Worm (Caenorhabditis elegans): ENCODE results near the gene nep-5.

Gene nep-5

DNA sequence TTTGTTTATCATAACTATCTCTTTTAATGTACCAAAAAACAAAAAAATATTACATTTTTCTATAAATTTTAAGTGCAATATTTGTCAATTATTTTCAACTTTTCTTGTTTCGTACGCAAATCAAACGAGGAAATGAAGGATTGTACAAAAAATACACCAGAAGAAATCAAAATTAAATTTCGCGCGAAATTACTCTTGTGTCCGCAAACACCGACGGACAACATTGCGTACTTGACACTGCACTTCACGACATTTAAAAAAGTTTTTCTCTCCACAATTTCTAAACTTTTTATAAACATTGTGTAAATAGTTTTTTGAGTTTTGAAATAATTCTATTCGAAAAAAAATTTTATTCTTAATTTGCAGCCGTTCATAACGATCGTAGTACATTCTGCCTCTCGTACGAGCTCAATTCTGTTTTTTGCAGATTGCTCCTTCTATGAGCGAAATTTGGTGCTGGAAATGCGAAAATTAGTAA, 14.0 kb upstream of the nep-5 start, which contains the start of gene mrps-16:
mrps-16 (plus strand) TSS at position 428 of the 478 bp plus-strand sequence.
- TF ChIP-seq W03F9.2 (tag; optimal IDR thresholded peaks at IDR 0.05) (peak; percentile 58), dao-5 (tag; optimal IDR thresholded peaks at IDR 0.05) (no peak), him-1 (tag; optimal IDR thresholded peaks at IDR 0.05) (no peak)

- TF ChIP-seq him-1 (tag; optimal IDR thresholded peaks at IDR 0.05): no peak
- TF ChIP-seq dao-5 (tag; optimal IDR thresholded peaks at IDR 0.05): no peak
- TF ChIP-seq W03F9.2 (tag; optimal IDR thresholded peaks at IDR 0.05): no peak
These were observed 13.0 kb upstream of the nep-5 start, which contains the start of gene ilcr-2 for ce11 chrII:5474946-5475345. TSS of gene ilcr-2 (plus strand) at chrII:5475246.

ce11 chrII:5478318-5478717, 9.6 kb upstream of the nep-5 start, which contains the start of gene F56D1.1:
TSS of gene F56D1.1 (plus strand) at chrII:5478618.
- TF ChIP-seq W03F9.2 (tag; optimal IDR thresholded peaks at IDR 0.05) (no peak), dao-5 (tag; optimal IDR thresholded peaks at IDR 0.05) (no peak), him-1 (tag; optimal IDR thresholded peaks at IDR 0.05) (no peak)

DNA sequence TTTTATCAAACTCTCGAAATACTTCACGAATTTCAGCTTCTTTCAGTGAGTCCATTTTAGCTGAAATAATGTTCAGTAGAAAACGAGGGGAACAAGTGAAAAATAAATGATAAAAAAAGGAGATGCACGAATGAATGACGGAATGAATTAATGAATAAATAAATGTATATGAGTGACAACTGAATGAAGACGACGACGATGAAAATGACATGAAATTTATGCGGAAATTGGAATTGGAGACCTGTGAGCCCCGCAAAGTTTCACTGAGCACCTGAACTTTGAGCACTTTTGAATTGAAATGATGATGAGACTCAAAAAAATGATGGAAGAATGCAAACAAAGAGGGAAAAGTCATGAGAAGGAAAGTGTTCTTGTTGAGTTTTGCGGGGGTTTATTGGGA, 6.0 kb upstream of the nep-5 start, which contains the start of gene cal-8:
cal-8 (minus strand) TSS at position 60 of the 400 bp plus-strand sequence.
- no peak for TF ChIP-seq dao-5 (tag; optimal IDR thresholded peaks at IDR 0.05)
- no peak for TF ChIP-seq W03F9.2 (tag; optimal IDR thresholded peaks at IDR 0.05)
- no peak for TF ChIP-seq him-1 (tag; optimal IDR thresholded peaks at IDR 0.05)

DNA sequence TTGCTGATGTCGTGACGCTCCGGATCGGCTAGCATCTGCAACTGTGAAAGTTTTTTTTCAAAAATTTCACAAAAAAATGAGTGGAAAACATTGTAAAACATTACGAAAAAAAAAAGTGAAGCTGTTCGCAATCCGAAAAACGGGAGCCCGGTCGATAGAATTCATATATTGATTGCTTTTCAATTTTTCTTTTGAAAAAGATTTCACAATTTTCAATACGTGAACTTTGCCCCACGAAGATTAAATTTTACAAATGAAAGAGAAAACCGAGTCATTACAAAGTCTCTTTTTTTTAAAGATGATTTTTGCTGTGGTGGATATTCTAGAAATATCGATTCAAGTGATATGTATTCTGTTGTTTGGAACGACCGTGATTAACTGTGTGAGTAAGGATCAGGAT, 6.5 kb downstream of the nep-5 start, which contains the start of gene F12A10.6:
F12A10.6 (minus strand) TSS at position 101 of the 400 bp plus-strand sequence.
- TF ChIP-seq dao-5 (tag; optimal IDR thresholded peaks at IDR 0.05): no peak
- TF ChIP-seq W03F9.2 (tag; optimal IDR thresholded peaks at IDR 0.05): no peak
- TF ChIP-seq him-1 (tag; optimal IDR thresholded peaks at IDR 0.05): no peak

ce11 chrII:5496375-5496774, 8.4 kb downstream of the nep-5 start, which contains the start of gene F12A10.1:
TSS of gene F12A10.1 (plus strand) at chrII:5496540.
- TF ChIP-seq W03F9.2 (tag; optimal IDR thresholded peaks at IDR 0.05) (no peak), him-1 (tag; optimal IDR thresholded peaks at IDR 0.05) (no peak), dao-5 (tag; optimal IDR thresholded peaks at IDR 0.05) (no peak)

DNA sequence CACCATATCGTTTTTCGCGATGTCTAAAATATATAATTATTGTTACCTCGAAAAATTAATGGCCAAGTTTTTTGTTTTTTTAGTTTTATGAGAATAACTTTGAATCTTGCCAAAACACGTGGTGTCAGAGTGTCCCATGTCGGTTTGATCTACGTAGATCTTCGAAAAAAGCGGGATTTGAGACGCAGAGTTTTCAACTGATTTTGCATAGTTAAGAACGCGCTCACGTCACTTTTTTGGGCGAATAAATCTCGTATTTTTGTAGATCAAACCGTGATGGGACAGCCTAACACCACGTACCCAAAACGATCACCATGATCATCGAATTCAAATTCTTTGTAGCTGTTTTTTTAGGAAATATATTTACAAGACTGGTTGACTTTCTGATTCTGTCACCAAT, 9.6 kb downstream of the nep-5 start:
- TF ChIP-seq dao-5 (tag; optimal IDR thresholded peaks at IDR 0.05): no peak
- no peak for TF ChIP-seq him-1 (tag; optimal IDR thresholded peaks at IDR 0.05)
- TF ChIP-seq W03F9.2 (tag; optimal IDR thresholded peaks at IDR 0.05): no peak

DNA sequence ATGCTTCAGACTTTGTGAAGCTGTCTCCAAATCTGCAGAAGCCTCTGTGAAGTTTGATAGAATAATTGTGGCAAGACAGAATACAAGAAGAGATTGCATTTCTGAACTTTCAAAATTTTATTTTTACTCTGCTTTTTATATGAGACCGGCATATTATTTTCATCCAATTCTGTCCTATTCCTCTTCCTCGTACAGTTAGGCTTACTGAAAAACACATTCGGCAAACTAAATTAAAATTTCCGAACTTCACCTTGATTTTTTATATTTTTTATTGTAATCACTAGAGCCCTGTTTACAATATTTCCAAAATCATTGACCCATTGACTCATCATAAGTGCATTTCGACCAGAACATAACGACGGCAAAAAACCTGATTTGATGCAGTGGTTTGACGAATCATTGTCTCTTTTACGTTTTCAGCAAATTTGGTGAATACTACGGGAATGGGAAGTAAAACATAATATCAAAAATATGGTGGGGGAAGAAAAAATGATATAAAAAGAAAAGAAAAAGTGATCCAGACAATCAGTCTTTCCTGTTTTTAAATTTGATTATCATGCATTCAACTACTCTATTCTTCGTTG, 10.3 kb downstream of the nep-5 start, which contains the start of the genes suex-1 and F12A10.9:
suex-1 (minus strand) TSS at position 101 of the 584 bp plus-strand sequence.
F12A10.9 (plus strand) TSS at position 534 of the 584 bp plus-strand sequence.
- TF ChIP-seq him-1 (tag; optimal IDR thresholded peaks at IDR 0.05): no peak
- no peak for TF ChIP-seq W03F9.2 (tag; optimal IDR thresholded peaks at IDR 0.05)

DNA sequence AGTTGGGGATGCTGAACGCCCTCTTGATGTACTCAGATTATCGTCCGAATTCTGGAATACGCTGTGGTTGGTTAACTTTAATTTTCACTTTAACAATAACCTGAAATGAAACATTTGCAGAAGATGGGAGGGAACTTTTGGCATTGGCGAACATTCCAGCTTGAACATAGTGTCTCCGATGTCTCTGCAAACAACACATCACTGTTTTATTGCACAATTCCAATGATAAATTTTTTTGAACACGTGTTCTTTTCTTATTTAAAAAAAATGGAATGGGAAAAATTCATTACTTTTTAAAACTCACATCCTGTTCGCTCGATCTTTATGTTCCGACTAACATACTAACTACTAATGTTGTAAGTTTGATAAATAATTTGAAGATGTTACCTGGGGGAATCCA, 12.5 kb downstream of the nep-5 start, which contains the start of gene fzy-1:
fzy-1 (plus strand) TSS at position 301 of the 400 bp plus-strand sequence.
- TF ChIP-seq dao-5 (tag; optimal IDR thresholded peaks at IDR 0.05): no peak
- TF ChIP-seq him-1 (tag; optimal IDR thresholded peaks at IDR 0.05): no peak
- TF ChIP-seq W03F9.2 (tag; optimal IDR thresholded peaks at IDR 0.05): no peak

DNA sequence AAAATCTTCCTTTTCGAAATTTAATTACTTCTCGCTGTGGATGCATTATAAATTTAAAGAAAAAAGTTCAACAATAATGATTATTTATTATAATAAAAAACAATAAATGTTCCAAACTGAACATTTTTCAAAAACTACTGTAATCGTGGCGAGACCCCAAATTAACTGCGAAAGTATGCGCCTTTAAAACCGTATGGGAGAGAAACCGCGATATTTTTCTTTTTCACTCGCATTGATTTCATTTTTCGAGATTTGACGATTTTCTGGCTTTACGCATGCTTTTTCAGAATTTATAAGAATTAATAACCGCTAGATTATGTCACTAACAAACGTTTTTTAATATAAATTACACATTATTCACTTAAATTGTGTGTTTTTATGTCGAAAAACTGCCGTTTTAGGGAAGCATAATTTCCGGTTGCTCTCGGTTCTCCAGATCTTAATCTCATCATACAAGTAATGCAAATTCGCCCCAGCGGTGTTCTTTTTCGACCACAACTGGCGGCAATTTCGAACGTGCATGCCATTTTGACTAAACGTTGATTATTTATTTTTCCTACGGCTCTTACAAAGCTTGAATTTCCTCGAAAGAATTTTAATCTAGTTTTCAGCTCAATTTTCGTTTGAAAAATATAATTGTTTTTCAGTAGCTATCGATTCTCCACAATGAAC, 13.2 kb downstream of the nep-5 start, which contains the start of gene F12A10.8:
F12A10.8 (minus strand) TSS at position 79 of the 672 bp plus-strand sequence.
- TF ChIP-seq W03F9.2 (tag; optimal IDR thresholded peaks at IDR 0.05) (no peak), him-1 (tag; optimal IDR thresholded peaks at IDR 0.05) (no peak), dao-5 (tag; optimal IDR thresholded peaks at IDR 0.05) (no peak)

DNA sequence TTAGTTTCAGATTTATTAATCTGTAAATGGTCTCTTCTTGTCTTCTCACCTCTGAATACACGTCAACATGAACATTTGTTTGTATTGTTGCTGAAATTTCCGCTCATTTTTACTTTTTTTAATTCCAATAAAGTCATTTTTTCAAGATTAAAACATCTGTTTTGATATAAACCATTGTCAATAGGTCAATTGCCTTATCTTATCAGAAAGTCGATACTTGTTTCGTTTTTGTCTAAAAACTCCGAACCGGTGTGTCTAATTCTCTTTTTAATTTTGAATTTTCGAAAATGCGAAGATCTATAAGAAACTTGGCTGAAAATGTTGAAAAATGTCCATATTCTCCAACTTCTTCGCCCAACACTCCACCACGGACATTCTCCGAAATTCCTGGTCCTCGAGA, 15.8 kb downstream of the nep-5 start, which contains the start of gene cyp-44A1:
cyp-44A1 (plus strand) TSS at position 285 of the 400 bp plus-strand sequence.
- TF ChIP-seq W03F9.2 (tag; optimal IDR thresholded peaks at IDR 0.05) (no peak), dao-5 (tag; optimal IDR thresholded peaks at IDR 0.05) (no peak)

- TF ChIP-seq W03F9.2 (tag; optimal IDR thresholded peaks at IDR 0.05): no peak
- no peak for TF ChIP-seq dao-5 (tag; optimal IDR thresholded peaks at IDR 0.05)
These were observed 17.9 kb downstream of the nep-5 start, which contains the start of gene npp-24 for ce11 chrII:5505820-5506287. TSS of gene npp-24 (plus strand) at chrII:5505870.

- no peak for TF ChIP-seq him-1 (tag; optimal IDR thresholded peaks at IDR 0.05)
- TF ChIP-seq dao-5 (tag; optimal IDR thresholded peaks at IDR 0.05): no peak
- TF ChIP-seq W03F9.2 (tag; optimal IDR thresholded peaks at IDR 0.05): no peak
These were observed 23.7 kb downstream of the nep-5 start for ce11 chrII:5511417-5512353.
